Worm (Caenorhabditis elegans) whole organism, midembryonic: ENCODE data around the gene sre-44.

Source experiments
- T22C8.4 ChIP-seq: fragments of 200-800 bp; sonication (Bioruptor generic); IDR thresholded peaks from 2 replicates; pipeline ENCODE4 v1.3.6; 2022; ENCODE audit warnings: missing genetic modification characterization, missing compliant biosample characterization
- cog-1 ChIP-seq: sonication (generic microtip); optimal IDR thresholded peaks from 2 replicates; lab custom pipeline; 2016; ENCODE audit warnings: missing genetic modification characterization, missing compliant biosample characterization
- flt-1 ChIP-seq: fragments of 200-800 bp; sonication (Bioruptor generic); IDR thresholded peaks from 2 replicates; pipeline ENCODE4 v1.3.6; 2022; ENCODE audit warnings: missing genetic modification characterization, missing compliant biosample characterization
- klf-2 ChIP-seq: fragments of 200-800 bp; sonication (Bioruptor generic); conservative IDR thresholded peaks from 2 replicates; pipeline ENCODE4 v1.3.6; 2022; ENCODE audit warnings: missing genetic modification reagents, missing genetic modification characterization, missing compliant biosample characterization
- med-1 ChIP-seq: sonication (generic microtip); optimal IDR thresholded peaks from 2 replicates; lab custom pipeline; 2017; ENCODE audit warnings: missing genetic modification characterization, mild to moderate bottlenecking, missing compliant biosample characterization, antibody characterized with exemption, missing genetic modification reagents; ENCODE audit not compliant: insufficient read depth
- ref-1 ChIP-seq: fragments of 200-800 bp; sonication (Bioruptor generic); conservative IDR thresholded peaks from 2 replicates; pipeline ENCODE4 v1.3.6; 2022; ENCODE audit warnings: missing genetic modification reagents, missing genetic modification characterization, missing compliant biosample characterization
- tab-1 ChIP-seq: fragments of 200-800 bp; sonication (Bioruptor generic); IDR thresholded peaks from 2 replicates; pipeline ENCODE4 v1.3.6; 2022; ENCODE audit warnings: missing genetic modification characterization, missing compliant biosample characterization
- ztf-23 ChIP-seq: fragments of 200-800 bp; sonication (Bioruptor generic); IDR thresholded peaks from 2 replicates; pipeline ENCODE4 v1.3.6; 2022; ENCODE audit warnings: missing genetic modification reagents, missing genetic modification characterization, missing compliant biosample characterization
- ztf-29 ChIP-seq: fragments of 200-800 bp; sonication (Bioruptor generic); IDR thresholded peaks from 2 replicates; pipeline ENCODE4 v1.3.6; 2022; ENCODE audit warnings: missing genetic modification reagents, missing genetic modification characterization, missing compliant biosample characterization

sre-44 gene

ce11 chrII:13961567-13961966, 12.2 kb downstream of the sre-44 start:
- no peak for TF ChIP-seq flt-1 (GFP tag; lab: Robert Waterston, UW)
- TF ChIP-seq T22C8.4, result no peak
- TF ChIP-seq ztf-29, result no peak
- no peak for TF ChIP-seq med-1
- TF ChIP-seq ztf-23 (GFP tag; lab: Robert Waterston, UW), result no peak
- no peak for TF ChIP-seq cog-1
- no peak for TF ChIP-seq tab-1 (GFP tag; lab: Robert Waterston, UW)
- TF ChIP-seq ref-1 (GFP tag; lab: Robert Waterston, UW), result no peak
- TF ChIP-seq klf-2, result no peak

ce11 chrII:13962319-13962718, 12.9 kb downstream of the sre-44 start, which contains the start of gene rpi-1:
TSS of gene rpi-1 (minus strand) at chrII:13962419.
- TF ChIP-seq ztf-23 (GFP tag; lab: Robert Waterston, UW) (no peak), flt-1 (GFP tag; lab: Robert Waterston, UW) (no peak), tab-1 (GFP tag; lab: Robert Waterston, UW) (no peak), med-1 (no peak), cog-1 (no peak), T22C8.4 (no peak), ztf-29 (no peak), ref-1 (GFP tag; lab: Robert Waterston, UW) (no peak), klf-2 (no peak)

ce11 chrII:13964325-13964724, 14.9 kb downstream of the sre-44 start:
- TF ChIP-seq klf-2, result no peak
- TF ChIP-seq cog-1, result no peak
- no peak for TF ChIP-seq tab-1 (GFP tag; lab: Robert Waterston, UW)
- no peak for TF ChIP-seq ztf-29
- no peak for TF ChIP-seq ref-1 (GFP tag; lab: Robert Waterston, UW)
- TF ChIP-seq T22C8.4, result no peak

- TF ChIP-seq klf-2 (no peak), T22C8.4 (no peak), med-1 (no peak), ztf-23 (GFP tag; lab: Robert Waterston, UW) (no peak), flt-1 (GFP tag; lab: Robert Waterston, UW) (no peak), ref-1 (GFP tag; lab: Robert Waterston, UW) (no peak), tab-1 (GFP tag; lab: Robert Waterston, UW) (no peak)
These were observed 16.9 kb downstream of the sre-44 start, which contains the start of gene W07G1.7 for ce11 chrII:13966242-13966641. TSS of gene W07G1.7 (minus strand) at chrII:13966342.

ce11 chrII:13968979-13969378, 19.6 kb downstream of the sre-44 start, which contains the start of gene sre-43:
TSS of gene sre-43 (minus strand) at chrII:13969079.
- TF ChIP-seq ref-1 (GFP tag; lab: Robert Waterston, UW) (no peak), ztf-23 (GFP tag; lab: Robert Waterston, UW) (no peak), tab-1 (GFP tag; lab: Robert Waterston, UW) (no peak), ztf-29 (no peak), flt-1 (GFP tag; lab: Robert Waterston, UW) (no peak), cog-1 (no peak), med-1 (no peak), klf-2 (no peak)

ce11 chrII:13972199-13972598, 22.8 kb downstream of the sre-44 start:
- TF ChIP-seq ztf-29, result no peak
- no peak for TF ChIP-seq T22C8.4
- no peak for TF ChIP-seq flt-1 (GFP tag; lab: Robert Waterston, UW)
- no peak for TF ChIP-seq ztf-23 (GFP tag; lab: Robert Waterston, UW)
- no peak for TF ChIP-seq ref-1 (GFP tag; lab: Robert Waterston, UW)
- TF ChIP-seq med-1, result no peak
- TF ChIP-seq cog-1, result no peak
- no peak for TF ChIP-seq klf-2

ce11 chrII:13973514-13973913, 24.1 kb downstream of the sre-44 start, which contains the start of gene Y39G8B.1:
TSS of gene Y39G8B.1 (minus strand) at chrII:13973812.
- TF ChIP-seq cog-1 (no peak), klf-2 (no peak), tab-1 (GFP tag; lab: Robert Waterston, UW) (no peak), ztf-23 (GFP tag; lab: Robert Waterston, UW) (no peak), flt-1 (GFP tag; lab: Robert Waterston, UW) (no peak), ref-1 (GFP tag; lab: Robert Waterston, UW) (no peak), ztf-29 (no peak), med-1 (no peak), T22C8.4 (no peak; the same call in 1 of the 2 replicates)

- TF ChIP-seq ztf-29, result peak; percentile 74; the same call in 1 of the 2 replicates
- TF ChIP-seq ref-1 (GFP tag; lab: Robert Waterston, UW), result no peak
- no peak for TF ChIP-seq T22C8.4
These were observed 24.7 kb downstream of the sre-44 start for ce11 chrII:13974136-13974535.

- peak; percentile 83 for TF ChIP-seq ztf-23 (GFP tag; lab: Robert Waterston, UW)
- peak; percentile 71; the same call in 1 of the 2 replicates for TF ChIP-seq tab-1 (GFP tag; lab: Robert Waterston, UW)
- 0 out of 2 replicates have a peak, but pooled peaks have one; percentile 41 for TF ChIP-seq klf-2
- TF ChIP-seq med-1, result no peak
- TF ChIP-seq cog-1, result peak; percentile 74
- TF ChIP-seq ref-1 (GFP tag; lab: Robert Waterston, UW), result no peak
- TF ChIP-seq ztf-29, result peak; percentile 52; the same call in 1 of the 2 replicates
- no peak for TF ChIP-seq T22C8.4
- TF ChIP-seq flt-1 (GFP tag; lab: Robert Waterston, UW), result peak; percentile 76
These were observed 26.8 kb downstream of the sre-44 start, which contains the start of gene Y39G8B.2 for ce11 chrII:13976161-13976560. TSS of gene Y39G8B.2 (minus strand) at chrII:13976221.

- TF ChIP-seq med-1 (no peak), T22C8.4 (no peak), ztf-23 (GFP tag; lab: Robert Waterston, UW) (no peak), flt-1 (GFP tag; lab: Robert Waterston, UW) (no peak), cog-1 (no peak), ztf-29 (no peak), klf-2 (no peak), ref-1 (GFP tag; lab: Robert Waterston, UW) (no peak), tab-1 (GFP tag; lab: Robert Waterston, UW) (no peak)
These were observed 28.3 kb downstream of the sre-44 start for ce11 chrII:13977701-13978100.
